Worm (Caenorhabditis elegans) whole organism, early embryonic: ENCODE data around the gene hrg-4.

ENCODE experiments used
- F13C5.2 ChIP-seq: sonication (generic microtip); optimal IDR thresholded peaks from 2 replicates; lab custom pipeline; 2017; ENCODE audit warnings: mild to moderate bottlenecking, missing genetic modification characterization, inconsistent platforms, missing compliant biosample characterization
- aly-1 ChIP-seq: sonication (generic microtip); optimal IDR thresholded peaks from 2 replicates; lab custom pipeline; 2016; ENCODE audit warnings: missing genetic modification characterization, missing compliant biosample characterization
- ama-1 ChIP-seq: fragments of 150-350 bp; optimal IDR thresholded peaks from 2 replicates; lab custom pipeline; 2014
- ceh-13 ChIP-seq: fragments of 200-800 bp; sonication (Bioruptor generic); optimal IDR thresholded peaks from 2 replicates; lab custom pipeline; 2018; ENCODE audit warnings: mild to moderate bottlenecking, missing genetic modification characterization, missing compliant biosample characterization
- ceh-36 ChIP-seq: sonication (generic microtip); optimal IDR thresholded peaks from 2 replicates; lab custom pipeline; 2016; ENCODE audit warnings: missing genetic modification characterization, inconsistent platforms, missing compliant biosample characterization
- ets-7 ChIP-seq: sonication (generic microtip); optimal IDR thresholded peaks from 2 replicates; lab custom pipeline; 2016; ENCODE audit warnings: missing genotype, missing genetic modification characterization, missing compliant biosample characterization
- pes-1 ChIP-seq: fragments of 200-800 bp; sonication (Bioruptor generic); IDR thresholded peaks from 2 replicates; pipeline ENCODE4 v1.3.6; 2022; ENCODE audit warnings: missing genetic modification reagents, missing genetic modification characterization, missing compliant biosample characterization
- scrt-1 ChIP-seq: fragments of 200-800 bp; sonication (Bioruptor generic); IDR thresholded peaks from 2 replicates; pipeline ENCODE4 v1.3.6; 2022; ENCODE audit warnings: missing genetic modification characterization, missing compliant biosample characterization
- tbx-11 ChIP-seq: fragments of 200-800 bp; sonication (Bioruptor generic); IDR thresholded peaks from 2 replicates; pipeline ENCODE4 v1.3.6; 2022; ENCODE audit warnings: missing genetic modification characterization, missing compliant biosample characterization

- TF ChIP-seq ama-1 (lab: Kevin White, UChicago) (no peak), ceh-13 (GFP tag; lab: Kevin White, UChicago) (no peak), F13C5.2 (tag; lab: Kevin White, UChicago) (no peak), scrt-1 (GFP tag; lab: Robert Waterston, UW) (no peak), ceh-36 (no peak), tbx-11 (GFP tag; lab: Robert Waterston, UW) (no peak), pes-1 (no peak), aly-1 (tag; lab: Kevin White, UChicago) (no peak), ets-7 (tag; lab: Kevin White, UChicago) (no peak)
These were observed 47.7 kb upstream of the hrg-4 start, which contains the start of gene Y5F2A.4 for ce11 chrIV:11078482-11078881.
